Worm (Caenorhabditis elegans): ENCODE measurements around the gene dnj-1.

Gene dnj-1

DNA sequence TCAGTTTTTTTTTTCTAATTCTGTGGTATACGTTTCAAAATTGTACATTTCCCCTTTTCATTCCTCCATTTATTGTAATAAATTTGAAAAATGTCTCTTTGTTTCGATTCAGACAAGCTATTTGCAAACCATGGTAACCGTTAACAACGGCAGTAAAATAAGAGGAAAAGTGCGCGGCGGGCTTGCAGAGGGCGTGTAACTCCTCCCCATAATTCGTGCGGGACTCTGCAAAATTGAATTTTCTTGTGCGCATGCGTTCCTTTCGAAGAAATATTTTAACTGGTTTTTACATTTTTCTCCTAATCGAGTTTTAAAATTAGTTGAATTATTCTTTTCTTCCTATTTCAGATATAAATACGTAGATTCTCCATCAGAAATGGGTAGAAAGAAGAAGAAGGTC is 11.8 kb downstream of the dnj-1 start, which contains the start of gene znf-207 (continued):
- TF ChIP-seq ztf-1 (GFP tag; conservative IDR thresholded peaks at IDR 0.05) = no peak

DNA sequence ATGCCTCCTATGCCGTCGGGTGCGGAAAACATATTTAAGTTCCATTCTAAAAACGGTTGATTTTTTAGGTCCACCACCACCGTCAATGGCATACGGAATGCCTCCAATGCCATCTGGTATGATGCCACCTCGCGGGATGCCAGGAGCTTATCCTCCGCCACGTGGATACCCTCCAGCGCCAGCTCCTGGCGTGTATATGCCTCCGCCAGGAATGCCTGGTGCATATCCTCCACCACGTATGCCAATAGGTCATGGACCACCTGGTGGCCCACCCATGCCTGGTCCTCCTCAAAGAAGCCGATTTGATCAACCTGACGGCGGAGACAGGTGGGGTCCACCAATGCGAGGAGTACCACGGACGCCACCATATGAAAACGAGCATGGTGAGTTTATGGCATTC is 12.6 kb downstream of the dnj-1 start:
- TF ChIP-seq elt-3 (tag; optimal IDR thresholded peaks at IDR 0.05) (no peak), nhr-77 (tag; optimal IDR thresholded peaks at IDR 0.05) (no peak), mab-5 (tag; optimal IDR thresholded peaks at IDR 0.05) (no peak), nhr-25 (tag; optimal IDR thresholded peaks at IDR 0.05) (no peak), nhr-6 (tag; optimal IDR thresholded peaks at IDR 0.05) (no peak), crh-2 (tag; optimal IDR thresholded peaks at IDR 0.05) (no peak), F13H6.1 (tag; optimal IDR thresholded peaks at IDR 0.05) (no peak), alr-1 (tag; optimal IDR thresholded peaks at IDR 0.05) (no peak), lin-39 (tag; optimal IDR thresholded peaks at IDR 0.05) (no peak), sma-9 (GFP tag; optimal IDR thresholded peaks at IDR 0.05) (no peak), sma-9 (tag; optimal IDR thresholded peaks at IDR 0.05) (no peak), mbf-1 (tag; optimal IDR thresholded peaks at IDR 0.05) (no peak), nhr-11 (tag; optimal IDR thresholded peaks at IDR 0.05) (no peak), egl-27 (tag; optimal IDR thresholded peaks at IDR 0.05) (no peak), C34F6.9 (tag; optimal IDR thresholded peaks at IDR 0.05) (no peak), ceh-82 (tag; optimal IDR thresholded peaks at IDR 0.05) (no peak), Y55F3AM.14 (GFP tag; optimal IDR thresholded peaks at IDR 0.05) (no peak), sem-4 (tag; optimal IDR thresholded peaks at IDR 0.05) (no peak), lin-11 (tag; optimal IDR thresholded peaks at IDR 0.05) (no peak)

ce11 chrIV:11313880-11314279 is 15.0 kb downstream of the dnj-1 start, which contains the start of gene dnj-2:
Gene dnj-2, minus strand, starts transcription at chrIV:11313980.
- TF ChIP-seq mdl-1 (tag; optimal IDR thresholded peaks at IDR 0.05) (no peak), nhr-237 (tag; optimal IDR thresholded peaks at IDR 0.05) (no peak), unc-55 (GFP tag; optimal IDR thresholded peaks at IDR 0.05) (no peak), nhr-21 (tag; optimal IDR thresholded peaks at IDR 0.05) (no peak), fos-1 (tag; optimal IDR thresholded peaks at IDR 0.05) (no peak), unc-39 (tag; optimal IDR thresholded peaks at IDR 0.05) (no peak), nhr-23 (tag; optimal IDR thresholded peaks at IDR 0.05) (no peak), F13H6.1 (tag; optimal IDR thresholded peaks at IDR 0.05) (no peak), aly-2 (tag; optimal IDR thresholded peaks at IDR 0.05) (no peak), lin-11 (tag; optimal IDR thresholded peaks at IDR 0.05) (no peak), blmp-1 (tag; optimal IDR thresholded peaks at IDR 0.05; ENCODE audit: insufficient read depth) (no peak), nhr-129 (tag; optimal IDR thresholded peaks at IDR 0.05) (no peak), ztf-4 (tag; optimal IDR thresholded peaks at IDR 0.05) (no peak), R02D3.7 (tag; optimal IDR thresholded peaks at IDR 0.05) (no peak), nhr-12 (tag; optimal IDR thresholded peaks at IDR 0.05) (no peak), sma-9 (GFP tag; optimal IDR thresholded peaks at IDR 0.05) (no peak), sma-9 (tag; optimal IDR thresholded peaks at IDR 0.05) (no peak)

- TF ChIP-seq gmeb-1 (tag; optimal IDR thresholded peaks at IDR 0.05) (peak; percentile 38), crh-2 (tag; optimal IDR thresholded peaks at IDR 0.05) (peak; percentile 72), peb-1 (tag; optimal IDR thresholded peaks at IDR 0.05) (no peak), sem-4 (tag; optimal IDR thresholded peaks at IDR 0.05) (peak; percentile 53), lsy-2 (tag; optimal IDR thresholded peaks at IDR 0.05) (peak; percentile 1 to 79), lin-13 (GFP tag; optimal IDR thresholded peaks at IDR 0.05) (peak; percentile 36), nhr-23 (tag; optimal IDR thresholded peaks at IDR 0.05) (no peak), unc-55 (GFP tag; optimal IDR thresholded peaks at IDR 0.05) (peak; percentile 76), sma-3 (GFP tag; optimal IDR thresholded peaks at IDR 0.05) (peak; percentile 53), nhr-11 (tag; optimal IDR thresholded peaks at IDR 0.05) (no peak), unc-39 (tag; optimal IDR thresholded peaks at IDR 0.05) (no peak), fos-1 (tag; optimal IDR thresholded peaks at IDR 0.05) (no peak), C34F6.9 (tag; optimal IDR thresholded peaks at IDR 0.05) (peak; percentile 73), F13H6.1 (tag; optimal IDR thresholded peaks at IDR 0.05) (peak; percentile 50), sma-9 (GFP tag; optimal IDR thresholded peaks at IDR 0.05) (peak; percentile 66), sma-9 (tag; optimal IDR thresholded peaks at IDR 0.05) (no peak)
Measured at ce11 chrIV:11314885-11315284, 16.0 kb downstream of the dnj-1 start, which contains the start of the genes B0035.3, B0035.22 and pfd-4. Gene B0035.3, minus strand, starts transcription at chrIV:11314998. Gene B0035.22, plus strand, starts transcription at chrIV:11315153. Gene pfd-4, plus strand, starts transcription at chrIV:11315207.

Data from whole organism, L2 larva.